Worm (Caenorhabditis elegans): ENCODE data around the gene F45C12.17.

F45C12.17 gene

DNA sequence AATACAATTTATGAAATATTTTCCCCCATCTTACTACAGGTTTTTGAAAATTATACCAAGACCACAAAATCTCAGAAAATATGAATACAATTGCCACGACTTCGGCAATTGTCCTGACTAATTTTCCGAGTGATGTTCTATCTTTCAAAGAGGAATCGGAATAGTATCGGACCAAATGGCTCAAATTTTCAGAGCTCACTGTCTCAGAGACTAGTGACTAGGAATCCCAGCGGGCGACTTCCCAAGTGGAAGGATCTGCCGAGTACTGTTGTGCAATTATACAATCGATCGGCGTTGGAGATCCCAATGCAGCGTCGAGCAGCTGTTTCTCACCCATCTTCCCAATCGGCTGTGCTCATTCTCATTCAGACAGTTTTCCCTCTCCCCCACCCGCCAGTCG is at the start of gene F45C12.17:
Gene F45C12.17 (plus strand): TSS at position 377 of the 400 bp plus-strand sequence.
- no peak for TF ChIP-seq him-1 (tag; optimal IDR thresholded peaks at IDR 0.05)

DNA sequence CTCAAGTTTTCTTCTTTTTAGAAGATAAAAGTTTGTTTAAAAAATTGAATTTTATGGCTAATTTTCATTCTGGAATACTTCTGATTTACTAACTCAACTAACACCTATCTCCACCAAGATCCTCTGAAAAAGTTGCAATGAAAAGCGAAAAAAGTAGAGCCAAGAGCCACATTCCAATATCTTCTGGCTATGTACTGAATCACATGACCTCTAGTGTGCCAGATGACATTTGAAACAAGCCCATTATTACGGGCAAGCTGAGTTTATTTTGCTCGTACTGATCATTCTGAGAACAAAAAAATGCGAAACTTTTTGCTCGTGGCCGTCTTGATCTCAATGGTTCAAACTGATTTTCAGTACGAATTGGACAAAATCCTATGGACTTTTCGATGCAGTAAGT is 46.8 kb upstream of the F45C12.17 start, which contains the start of gene irld-36:
Gene irld-36 (plus strand): TSS at position 301 of the 400 bp plus-strand sequence.
- TF ChIP-seq W03F9.2 (tag; optimal IDR thresholded peaks at IDR 0.05) (no peak), him-1 (tag; optimal IDR thresholded peaks at IDR 0.05) (no peak), dao-5 (tag; optimal IDR thresholded peaks at IDR 0.05) (no peak)

- no peak for TF ChIP-seq dao-5 (tag; optimal IDR thresholded peaks at IDR 0.05)
- no peak for TF ChIP-seq W03F9.2 (tag; optimal IDR thresholded peaks at IDR 0.05)
- TF ChIP-seq him-1 (tag; optimal IDR thresholded peaks at IDR 0.05), result no peak
These were observed 43.7 kb upstream of the F45C12.17 start, which contains the start of gene fbxb-26 for ce11 chrII:1682218-1682617. Gene fbxb-26 (plus strand): TSS chrII:1682518.

ce11 chrII:1683742-1684141 is 42.2 kb upstream of the F45C12.17 start, which contains the start of gene fbxb-25:
Gene fbxb-25 (plus strand): TSS chrII:1684042.
- TF ChIP-seq W03F9.2 (tag; optimal IDR thresholded peaks at IDR 0.05), result no peak

- TF ChIP-seq dao-5 (tag; optimal IDR thresholded peaks at IDR 0.05) (no peak), him-1 (tag; optimal IDR thresholded peaks at IDR 0.05) (no peak), W03F9.2 (tag; optimal IDR thresholded peaks at IDR 0.05) (no peak)
These were observed 37.1 kb upstream of the F45C12.17 start, which contains the start of the genes fbxb-18 and fbxb-19 for ce11 chrII:1688813-1689212. Gene fbxb-18 (minus strand): TSS chrII:1688913. Gene fbxb-19 (minus strand): TSS chrII:1689181.

DNA sequence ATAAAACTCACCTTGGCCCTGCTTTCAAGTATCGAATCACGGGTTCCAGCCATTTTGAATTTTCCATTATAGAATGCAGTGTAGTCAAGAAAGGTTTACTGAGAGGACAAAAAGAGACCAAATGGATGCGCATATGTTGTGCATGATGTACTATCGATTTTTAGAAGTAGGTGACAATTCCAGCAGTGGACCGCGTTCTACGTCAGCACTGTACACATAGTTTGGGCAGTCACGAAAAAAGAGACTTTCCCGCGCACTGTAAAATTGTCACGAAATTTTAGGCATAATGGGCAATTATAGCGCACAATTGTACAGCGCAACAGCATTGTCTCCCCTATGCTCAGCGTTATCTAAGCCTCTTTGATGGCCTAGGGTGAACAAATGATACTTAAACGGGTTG is 34.9 kb upstream of the F45C12.17 start, which contains the start of gene fbxc-22:
Gene fbxc-22 (minus strand): TSS at position 101 of the 400 bp plus-strand sequence.
- no peak for TF ChIP-seq him-1 (tag; optimal IDR thresholded peaks at IDR 0.05)
- TF ChIP-seq W03F9.2 (tag; optimal IDR thresholded peaks at IDR 0.05), result no peak
- no peak for TF ChIP-seq dao-5 (tag; optimal IDR thresholded peaks at IDR 0.05)

DNA sequence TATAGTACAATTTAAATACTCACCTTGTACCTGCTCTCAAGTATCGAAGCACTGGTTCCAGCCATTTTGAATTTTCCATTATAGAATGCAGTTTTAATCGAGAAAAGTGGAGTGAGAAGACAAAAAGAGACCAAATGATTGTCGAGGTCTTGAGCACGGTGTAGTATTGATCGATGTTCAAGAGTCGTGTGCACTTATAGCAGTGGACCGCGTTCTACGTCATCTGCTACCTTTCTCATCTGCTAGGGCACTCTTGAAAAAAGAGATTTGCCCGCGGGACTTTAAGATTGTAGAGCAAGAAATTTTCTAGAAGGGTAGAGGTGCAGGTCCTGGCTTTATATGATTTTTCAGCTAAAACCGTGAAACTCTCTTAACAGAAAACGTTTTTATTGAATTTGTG is 33.1 kb upstream of the F45C12.17 start, which contains the start of gene fbxc-21:
Gene fbxc-21 (minus strand): TSS at position 101 of the 400 bp plus-strand sequence.
- no peak for TF ChIP-seq him-1 (tag; optimal IDR thresholded peaks at IDR 0.05)
- TF ChIP-seq dao-5 (tag; optimal IDR thresholded peaks at IDR 0.05), result no peak
- TF ChIP-seq W03F9.2 (tag; optimal IDR thresholded peaks at IDR 0.05), result no peak

ce11 chrII:1694530-1694929 is 31.4 kb upstream of the F45C12.17 start, which contains the start of gene fbxc-26:
Gene fbxc-26 (minus strand): TSS chrII:1694630.
- no peak for TF ChIP-seq dao-5 (tag; optimal IDR thresholded peaks at IDR 0.05)
- no peak for TF ChIP-seq him-1 (tag; optimal IDR thresholded peaks at IDR 0.05)
- no peak for TF ChIP-seq W03F9.2 (tag; optimal IDR thresholded peaks at IDR 0.05)

ce11 chrII:1695861-1696260 is 30.1 kb upstream of the F45C12.17 start, which contains the start of gene F58E1.13:
Gene F58E1.13 (minus strand): TSS chrII:1695872.
- TF ChIP-seq dao-5 (tag; optimal IDR thresholded peaks at IDR 0.05), result no peak
- no peak for TF ChIP-seq W03F9.2 (tag; optimal IDR thresholded peaks at IDR 0.05)
- no peak for TF ChIP-seq him-1 (tag; optimal IDR thresholded peaks at IDR 0.05)

ce11 chrII:1703363-1703762 is 22.5 kb upstream of the F45C12.17 start, which contains the start of gene fbxb-47:
Gene fbxb-47 (minus strand): TSS chrII:1703463.
- TF ChIP-seq him-1 (tag; optimal IDR thresholded peaks at IDR 0.05), result no peak
- TF ChIP-seq W03F9.2 (tag; optimal IDR thresholded peaks at IDR 0.05), result no peak
- no peak for TF ChIP-seq dao-5 (tag; optimal IDR thresholded peaks at IDR 0.05)

DNA sequence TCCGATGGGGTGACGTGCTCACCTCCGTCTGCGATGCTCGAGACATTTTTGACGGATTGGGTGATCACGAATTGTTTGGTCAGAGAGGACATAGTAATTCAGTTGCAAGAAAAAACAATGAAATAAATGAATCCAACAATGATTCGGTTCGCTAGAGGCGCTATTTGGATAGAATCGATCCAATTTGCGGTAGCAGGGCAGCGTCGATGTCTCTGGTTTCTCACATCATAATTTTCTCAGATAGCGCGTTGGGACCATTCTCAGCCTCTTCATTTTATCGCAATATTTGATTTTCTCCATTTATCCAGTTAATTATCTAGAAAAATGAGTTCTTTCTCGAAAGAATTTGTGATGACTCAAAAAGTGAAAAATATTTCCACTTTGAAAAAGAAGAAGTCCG is 19.5 kb upstream of the F45C12.17 start, which contains the start of gene sdz-18:
Gene sdz-18 (minus strand): TSS at position 101 of the 400 bp plus-strand sequence.
- TF ChIP-seq W03F9.2 (tag; optimal IDR thresholded peaks at IDR 0.05), result no peak
- TF ChIP-seq him-1 (tag; optimal IDR thresholded peaks at IDR 0.05), result no peak
- no peak for TF ChIP-seq dao-5 (tag; optimal IDR thresholded peaks at IDR 0.05)

- no peak for TF ChIP-seq him-1 (tag; optimal IDR thresholded peaks at IDR 0.05)
- TF ChIP-seq dao-5 (tag; optimal IDR thresholded peaks at IDR 0.05), result no peak
- no peak for TF ChIP-seq W03F9.2 (tag; optimal IDR thresholded peaks at IDR 0.05)
These were observed 16.0 kb upstream of the F45C12.17 start, which contains the start of gene fbxa-184 for ce11 chrII:1709959-1710358. Gene fbxa-184 (plus strand): TSS chrII:1710259.

DNA sequence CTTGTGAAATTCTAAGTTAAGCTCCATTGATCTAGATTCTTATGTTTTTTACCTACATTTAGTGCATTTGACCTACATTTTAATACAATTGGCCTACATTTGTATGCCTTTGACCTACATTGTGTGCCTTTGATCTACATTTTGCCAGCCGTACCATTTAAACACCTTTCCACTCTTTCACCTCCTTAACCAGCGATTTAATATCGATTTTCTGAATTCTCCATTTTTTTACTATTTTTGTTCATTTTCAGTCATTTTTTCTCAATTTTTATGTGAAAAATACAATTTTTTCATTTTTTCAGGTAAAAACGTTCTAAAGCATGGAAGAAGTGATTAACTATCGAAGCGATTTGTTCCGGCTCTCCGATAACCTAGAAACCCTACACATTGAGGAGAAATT is 13.0 kb upstream of the F45C12.17 start, which contains the start of gene btb-7:
Gene btb-7 (plus strand): TSS at position 301 of the 400 bp plus-strand sequence.
- TF ChIP-seq him-1 (tag; optimal IDR thresholded peaks at IDR 0.05) (no peak), dao-5 (tag; optimal IDR thresholded peaks at IDR 0.05) (no peak), W03F9.2 (tag; optimal IDR thresholded peaks at IDR 0.05) (no peak)

- TF ChIP-seq dao-5 (tag; optimal IDR thresholded peaks at IDR 0.05) (no peak), W03F9.2 (tag; optimal IDR thresholded peaks at IDR 0.05) (no peak), him-1 (tag; optimal IDR thresholded peaks at IDR 0.05) (no peak)
These were observed 11.0 kb upstream of the F45C12.17 start, which contains the start of gene btb-6 for ce11 chrII:1714772-1715353. Gene btb-6 (plus strand): TSS chrII:1715303.
